Worm (Caenorhabditis elegans) whole organism, midembryonic: ENCODE measurements around the gene msp-55.
"Not testable (repeated sequence)": the region's sequence is repeated elsewhere in the genome, so short reads cannot be mapped to it uniquely, and the experiment has no call there.

Experiments used
- T22C8.4 ChIP-seq: fragments of 200-800 bp; sonication (Bioruptor generic); IDR thresholded peaks from 2 replicates; pipeline ENCODE4 v1.3.6; 2022; ENCODE audit warnings: missing genetic modification characterization, missing compliant biosample characterization
- cog-1 ChIP-seq: sonication (generic microtip); optimal IDR thresholded peaks from 2 replicates; lab custom pipeline; 2016; ENCODE audit warnings: missing genetic modification characterization, missing compliant biosample characterization
- flt-1 ChIP-seq: fragments of 200-800 bp; sonication (Bioruptor generic); IDR thresholded peaks from 2 replicates; pipeline ENCODE4 v1.3.6; 2022; ENCODE audit warnings: missing genetic modification characterization, missing compliant biosample characterization
- klf-2 ChIP-seq: fragments of 200-800 bp; sonication (Bioruptor generic); conservative IDR thresholded peaks from 2 replicates; pipeline ENCODE4 v1.3.6; 2022; ENCODE audit warnings: missing genetic modification reagents, missing genetic modification characterization, missing compliant biosample characterization
- med-1 ChIP-seq: sonication (generic microtip); optimal IDR thresholded peaks from 2 replicates; lab custom pipeline; 2017; ENCODE audit warnings: missing genetic modification characterization, mild to moderate bottlenecking, missing compliant biosample characterization, antibody characterized with exemption, missing genetic modification reagents; ENCODE audit not compliant: insufficient read depth
- ref-1 ChIP-seq: fragments of 200-800 bp; sonication (Bioruptor generic); conservative IDR thresholded peaks from 2 replicates; pipeline ENCODE4 v1.3.6; 2022; ENCODE audit warnings: missing genetic modification reagents, missing genetic modification characterization, missing compliant biosample characterization
- tab-1 ChIP-seq: fragments of 200-800 bp; sonication (Bioruptor generic); IDR thresholded peaks from 2 replicates; pipeline ENCODE4 v1.3.6; 2022; ENCODE audit warnings: missing genetic modification characterization, missing compliant biosample characterization
- ztf-23 ChIP-seq: fragments of 200-800 bp; sonication (Bioruptor generic); IDR thresholded peaks from 2 replicates; pipeline ENCODE4 v1.3.6; 2022; ENCODE audit warnings: missing genetic modification reagents, missing genetic modification characterization, missing compliant biosample characterization
- ztf-29 ChIP-seq: fragments of 200-800 bp; sonication (Bioruptor generic); IDR thresholded peaks from 2 replicates; pipeline ENCODE4 v1.3.6; 2022; ENCODE audit warnings: missing genetic modification reagents, missing genetic modification characterization, missing compliant biosample characterization

msp-55 gene

DNA sequence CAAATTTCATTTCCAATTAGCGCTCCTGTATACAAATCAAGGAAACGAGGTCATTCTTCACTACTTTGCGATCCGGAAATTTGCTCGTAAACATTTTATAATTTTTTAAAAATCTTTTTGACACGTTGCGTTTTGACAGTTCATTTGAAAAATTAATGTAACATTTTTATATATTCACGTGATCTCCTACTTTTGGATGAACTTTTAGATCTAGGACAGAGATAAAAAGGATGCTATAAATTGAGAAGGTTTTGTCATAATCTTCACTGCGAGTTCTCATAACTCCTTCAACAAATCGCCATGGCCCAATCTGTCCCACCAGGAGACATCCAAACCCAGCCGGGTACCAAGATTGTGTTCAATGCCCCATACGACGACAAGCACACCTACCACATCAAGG is 6.5 kb upstream of the msp-55 start, which contains the start of gene msp-57:
Gene msp-57, plus strand, starts transcription at position 301 of the 400 bp plus-strand sequence.
- TF ChIP-seq klf-2 (GFP tag; lab: Robert Waterston, UW); T22C8.4 (GFP tag; lab: Robert Waterston, UW); cog-1 (tag; lab: Kevin White, UChicago): not testable (repeated sequence)

DNA sequence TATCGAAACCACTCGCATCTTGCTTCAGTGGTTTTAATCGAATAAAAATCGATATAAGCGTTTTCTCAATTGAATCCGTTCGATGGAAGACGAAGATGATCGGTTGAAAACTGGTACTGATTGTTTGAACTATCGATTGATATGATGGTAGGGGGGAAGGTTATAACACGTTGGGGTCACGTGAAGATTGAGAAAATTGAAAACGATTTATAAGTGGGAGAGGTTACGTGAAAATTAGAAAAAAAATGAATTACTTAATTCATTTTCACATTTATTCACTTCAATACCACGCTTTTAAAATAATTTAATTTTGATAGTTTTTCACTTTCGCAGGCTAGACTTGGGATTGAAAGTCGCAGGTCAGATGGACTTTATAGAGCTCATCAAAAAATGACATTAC is 5.2 kb upstream of the msp-55 start, which contains the start of gene C09B9.7:
Gene C09B9.7, minus strand, starts transcription at position 101 of the 400 bp plus-strand sequence.
- TF ChIP-seq T22C8.4 (GFP tag; lab: Robert Waterston, UW) (no peak), tab-1 (GFP tag; lab: Robert Waterston, UW) (no peak), flt-1 (no peak), med-1 (GFP tag; lab: Kevin White, UChicago) (no peak), ztf-23 (no peak), klf-2 (GFP tag; lab: Robert Waterston, UW) (no peak), cog-1 (tag; lab: Kevin White, UChicago) (no peak), ref-1 (GFP tag; lab: Robert Waterston, UW) (no peak), ztf-29 (no peak)

DNA sequence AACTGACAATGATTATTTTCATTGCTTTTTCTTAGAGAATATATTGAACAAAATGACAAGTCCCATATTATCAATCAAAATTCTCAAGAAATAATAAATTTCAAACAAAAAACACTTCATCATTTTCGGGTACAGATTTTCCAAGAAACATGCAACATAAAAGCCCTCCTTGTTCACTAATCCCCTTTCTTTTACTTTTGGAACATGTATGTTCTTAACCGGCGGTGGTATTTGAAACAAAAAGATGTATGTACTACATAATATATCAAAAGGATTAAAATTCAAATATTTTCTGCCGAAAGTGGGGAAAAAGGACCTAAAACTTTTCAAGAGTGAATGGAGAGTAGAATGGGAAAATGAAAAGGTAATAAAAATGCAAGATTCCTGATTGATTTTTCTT is 1.5 kb downstream of the msp-55 start:
- TF ChIP-seq ztf-29, result no peak
- no peak for TF ChIP-seq flt-1
- no peak for TF ChIP-seq klf-2 (GFP tag; lab: Robert Waterston, UW)
- no peak for TF ChIP-seq tab-1 (GFP tag; lab: Robert Waterston, UW)
- TF ChIP-seq T22C8.4 (GFP tag; lab: Robert Waterston, UW), result no peak
- TF ChIP-seq cog-1 (tag; lab: Kevin White, UChicago), result no peak
- TF ChIP-seq ref-1 (GFP tag; lab: Robert Waterston, UW), result no peak
- TF ChIP-seq ztf-23, result no peak
- TF ChIP-seq med-1 (GFP tag; lab: Kevin White, UChicago), result no peak

DNA sequence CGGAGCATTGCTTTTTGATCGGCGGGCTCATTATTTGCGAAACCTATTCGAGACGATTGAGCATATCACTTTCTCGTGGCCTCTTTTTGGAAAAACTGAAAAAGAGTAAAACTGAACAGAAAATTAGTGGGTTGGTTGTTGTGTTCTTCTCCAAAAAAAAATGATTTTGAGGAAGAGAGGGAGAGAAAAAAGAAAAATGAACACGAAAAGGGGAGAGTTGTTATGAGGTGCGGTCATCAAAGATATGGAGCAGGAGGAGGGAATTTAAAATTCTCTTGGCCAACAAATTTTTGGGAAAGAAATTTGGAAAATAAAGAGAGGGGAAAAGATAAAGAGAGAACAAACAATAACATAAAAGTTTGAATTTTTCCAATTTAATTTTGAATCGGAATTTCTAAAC is 10.4 kb downstream of the msp-55 start, which contains the start of gene hot-9:
Gene hot-9, minus strand, starts transcription at position 101 of the 400 bp plus-strand sequence.
- TF ChIP-seq med-1 (GFP tag; lab: Kevin White, UChicago), result no peak
- no peak for TF ChIP-seq T22C8.4 (GFP tag; lab: Robert Waterston, UW)
- no peak for TF ChIP-seq ztf-23
- TF ChIP-seq cog-1 (tag; lab: Kevin White, UChicago), result no peak
- no peak for TF ChIP-seq tab-1 (GFP tag; lab: Robert Waterston, UW)
- TF ChIP-seq ztf-29, result no peak
- TF ChIP-seq flt-1, result no peak
- TF ChIP-seq ref-1 (GFP tag; lab: Robert Waterston, UW), result no peak
- no peak for TF ChIP-seq klf-2 (GFP tag; lab: Robert Waterston, UW)

DNA sequence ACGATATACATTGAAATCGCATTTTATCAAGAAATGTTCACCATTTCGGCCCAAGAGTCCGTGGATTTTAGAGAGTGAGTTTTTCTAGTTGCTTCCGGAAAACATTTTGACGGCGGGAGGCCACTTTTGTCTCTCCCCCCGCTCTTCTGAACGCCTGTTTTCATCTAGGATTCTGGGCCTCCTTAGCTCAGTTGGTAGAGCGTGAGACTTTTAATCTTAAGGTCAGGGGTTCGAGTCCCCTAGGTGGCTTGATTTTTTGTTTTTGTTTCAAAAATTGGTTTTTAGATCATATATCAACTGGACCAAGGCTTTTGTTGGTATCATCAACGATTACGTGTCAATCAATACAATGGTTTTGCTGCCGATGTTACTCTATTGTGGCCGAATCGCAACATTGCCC is 17.1 kb downstream of the msp-55 start:
- TF ChIP-seq med-1 (GFP tag; lab: Kevin White, UChicago), result peak; percentile 52
- no peak for TF ChIP-seq ztf-29
- peak; percentile 80; the same call in 1 of the 2 replicates for TF ChIP-seq tab-1 (GFP tag; lab: Robert Waterston, UW)
- TF ChIP-seq ref-1 (GFP tag; lab: Robert Waterston, UW), result no peak; the same call in 1 of the 2 replicates
- peak; percentile 63; the same call in 1 of the 2 replicates for TF ChIP-seq ztf-23
- TF ChIP-seq flt-1, result peak; percentile 85
- TF ChIP-seq cog-1 (tag; lab: Kevin White, UChicago), result no peak
- no peak; the same call in none of the 2 replicates for TF ChIP-seq T22C8.4 (GFP tag; lab: Robert Waterston, UW)

DNA sequence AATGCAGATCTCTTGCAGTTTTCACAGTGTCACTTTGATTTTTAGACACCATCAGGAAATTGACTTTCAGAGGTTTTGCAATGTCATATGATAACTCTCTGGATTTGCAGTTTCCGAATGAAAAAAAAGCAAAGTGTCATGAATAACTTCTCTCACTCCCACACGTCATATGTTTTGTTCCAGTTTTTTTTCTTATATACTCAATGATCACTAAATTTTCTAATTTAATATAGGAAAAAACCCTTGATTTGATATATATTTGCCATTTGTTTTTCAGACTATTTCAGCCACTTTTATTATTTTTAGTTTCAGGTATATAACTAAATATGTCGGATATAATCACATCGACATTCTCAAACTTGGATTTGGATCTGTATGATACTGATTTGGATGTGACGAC is 18.3 kb downstream of the msp-55 start, which contains the start of gene C09B9.1:
Gene C09B9.1, plus strand, starts transcription at position 301 of the 400 bp plus-strand sequence.
- no peak for TF ChIP-seq ztf-23
- TF ChIP-seq med-1 (GFP tag; lab: Kevin White, UChicago), result no peak

DNA sequence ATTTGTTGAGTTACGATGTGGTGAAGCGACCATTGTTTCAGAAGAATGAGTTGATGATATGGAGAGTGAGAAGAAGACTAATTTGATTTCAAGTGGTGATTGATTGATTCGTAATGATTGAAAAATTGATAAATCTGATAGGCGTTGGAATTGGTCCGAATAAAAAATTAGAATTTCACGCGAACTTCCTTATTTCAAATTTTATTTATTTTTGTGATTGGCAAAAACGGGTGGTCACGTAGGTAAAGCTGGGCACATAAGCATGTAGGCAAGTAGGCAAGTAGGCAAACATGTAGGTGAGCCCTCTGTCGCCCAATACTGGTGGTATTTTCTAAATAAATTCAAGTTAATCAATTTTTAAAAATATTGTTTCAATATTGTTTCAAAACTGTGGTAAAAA is 22.5 kb downstream of the msp-55 start, which contains the start of gene C09B9.4:
Gene C09B9.4, minus strand, starts transcription at position 101 of the 400 bp plus-strand sequence.
- TF ChIP-seq flt-1 (no peak), med-1 (GFP tag; lab: Kevin White, UChicago) (no peak), cog-1 (tag; lab: Kevin White, UChicago) (no peak), ztf-29 (no peak)

DNA sequence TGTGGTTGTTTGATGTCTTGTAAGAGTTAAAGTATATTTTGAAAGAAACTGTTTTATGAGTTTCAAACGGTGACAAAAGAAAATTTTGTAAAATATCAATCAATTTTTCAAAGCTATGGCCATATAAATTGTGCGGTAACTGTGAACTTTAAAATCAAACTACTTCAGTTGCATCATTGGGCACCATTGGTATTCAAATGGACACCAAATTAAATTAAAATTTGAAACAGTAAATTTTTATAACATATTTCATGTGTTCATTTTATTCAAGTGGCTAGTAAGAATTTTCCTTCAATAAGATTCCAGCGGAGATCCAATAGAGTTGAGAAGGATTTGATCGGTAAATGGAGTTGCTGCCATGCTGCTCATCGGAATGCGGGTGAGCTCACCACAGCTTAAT is 24.5 kb downstream of the msp-55 start:
- no peak for TF ChIP-seq cog-1 (tag; lab: Kevin White, UChicago)
- no peak for TF ChIP-seq med-1 (GFP tag; lab: Kevin White, UChicago)
- no peak for TF ChIP-seq ztf-29
- no peak for TF ChIP-seq T22C8.4 (GFP tag; lab: Robert Waterston, UW)
- no peak for TF ChIP-seq klf-2 (GFP tag; lab: Robert Waterston, UW)
- no peak for TF ChIP-seq tab-1 (GFP tag; lab: Robert Waterston, UW)
- no peak for TF ChIP-seq flt-1
- no peak for TF ChIP-seq ref-1 (GFP tag; lab: Robert Waterston, UW)
- TF ChIP-seq ztf-23, result no peak

DNA sequence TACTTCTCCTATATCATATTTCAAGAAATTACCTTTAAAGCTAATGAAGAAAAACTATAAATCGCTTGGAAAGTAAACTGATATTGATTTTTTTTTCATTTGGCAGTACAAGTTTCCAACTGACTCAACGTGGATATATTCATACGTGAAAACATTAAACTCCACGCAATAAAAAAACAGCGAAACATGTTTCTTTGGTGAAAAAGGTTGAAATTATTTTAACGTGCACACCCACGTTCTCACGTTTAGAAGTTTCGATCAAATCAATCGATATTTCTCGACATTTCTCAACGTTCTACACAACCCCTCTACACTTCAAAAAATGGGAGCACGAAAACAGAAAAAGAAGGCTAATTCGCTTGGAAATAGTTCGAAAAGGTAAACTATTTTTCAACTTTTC is 26.8 kb downstream of the msp-55 start, which contains the start of the genes best-6 and C09B9.2:
Gene best-6, minus strand, starts transcription at position 101 of the 400 bp plus-strand sequence.
Gene C09B9.2, plus strand, starts transcription at position 314 of the 400 bp plus-strand sequence.
- TF ChIP-seq ztf-23, result no peak
- no peak for TF ChIP-seq med-1 (GFP tag; lab: Kevin White, UChicago)
- TF ChIP-seq T22C8.4 (GFP tag; lab: Robert Waterston, UW), result no peak
- TF ChIP-seq ref-1 (GFP tag; lab: Robert Waterston, UW), result no peak
- no peak for TF ChIP-seq klf-2 (GFP tag; lab: Robert Waterston, UW)
- no peak for TF ChIP-seq cog-1 (tag; lab: Kevin White, UChicago)
- no peak for TF ChIP-seq tab-1 (GFP tag; lab: Robert Waterston, UW)
- no peak for TF ChIP-seq ztf-29
- TF ChIP-seq flt-1, result no peak

DNA sequence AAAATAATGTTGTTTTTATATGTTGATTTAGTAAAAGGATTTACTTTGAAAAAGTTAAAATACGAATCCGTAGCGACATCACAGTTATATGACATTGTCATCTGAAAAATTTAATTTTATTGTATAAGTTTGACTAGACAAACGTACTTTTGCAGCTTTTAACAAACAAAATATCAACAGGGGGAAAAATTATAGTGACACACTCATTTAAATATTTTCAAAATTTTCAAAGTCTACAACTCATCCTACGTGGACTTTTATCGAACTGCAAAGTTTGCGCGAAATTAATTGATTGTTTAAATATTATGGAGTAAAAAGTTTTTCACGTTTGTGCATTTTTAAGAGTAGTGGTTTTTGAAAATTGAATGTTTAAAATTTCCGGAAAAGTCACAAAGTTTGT is 30.2 kb downstream of the msp-55 start, which contains the start of gene C09B9.85:
Gene C09B9.85, minus strand, starts transcription at position 101 of the 400 bp plus-strand sequence.
- TF ChIP-seq ref-1 (GFP tag; lab: Robert Waterston, UW), result no peak
- TF ChIP-seq ztf-29, result no peak
- TF ChIP-seq ztf-23, result no peak
- TF ChIP-seq klf-2 (GFP tag; lab: Robert Waterston, UW), result no peak
- TF ChIP-seq med-1 (GFP tag; lab: Kevin White, UChicago), result no peak
- TF ChIP-seq tab-1 (GFP tag; lab: Robert Waterston, UW), result no peak
- no peak for TF ChIP-seq cog-1 (tag; lab: Kevin White, UChicago)
- TF ChIP-seq flt-1, result no peak
